Worm (Caenorhabditis elegans) whole organism, L2 larva: ENCODE measurements around the gene ddx-23.

Experiments used
- crh-2 ChIP-seq: sonication (generic microtip); optimal IDR thresholded peaks from 2 replicates; lab custom pipeline; 2017; ENCODE audit warnings: missing biosample characterization, missing genetic modification characterization
- lin-13 ChIP-seq: fragments of 150-350 bp; optimal IDR thresholded peaks from 2 replicates; lab custom pipeline; 2014; ENCODE audit warnings: missing biosample characterization, missing genetic modification reagents, missing genetic modification characterization
- mdl-1 ChIP-seq, 2 experiments: fragments of 150-350 bp in 1 of 2; sonication (generic microtip) in 1 of 2; optimal IDR thresholded peaks; 2 replicates each; lab custom pipeline; 2017; ENCODE audit warnings: missing biosample characterization in 2 of 2, missing genetic modification characterization in 2 of 2
- nhr-21 ChIP-seq: fragments of 150-350 bp; optimal IDR thresholded peaks from 2 replicates; lab custom pipeline; 2014; ENCODE audit warnings: missing biosample characterization, missing genetic modification characterization
- unc-39 ChIP-seq: fragments of 150-350 bp; optimal IDR thresholded peaks from 2 replicates; lab custom pipeline; 2014; ENCODE audit warnings: missing biosample characterization, missing genetic modification characterization
- ztf-1 ChIP-seq: fragments of 200-800 bp; sonication (Bioruptor generic); conservative IDR thresholded peaks from 2 replicates; pipeline ENCODE4 v1.3.6; 2022; ENCODE audit warnings: missing genetic modification characterization, missing compliant biosample characterization

DNA sequence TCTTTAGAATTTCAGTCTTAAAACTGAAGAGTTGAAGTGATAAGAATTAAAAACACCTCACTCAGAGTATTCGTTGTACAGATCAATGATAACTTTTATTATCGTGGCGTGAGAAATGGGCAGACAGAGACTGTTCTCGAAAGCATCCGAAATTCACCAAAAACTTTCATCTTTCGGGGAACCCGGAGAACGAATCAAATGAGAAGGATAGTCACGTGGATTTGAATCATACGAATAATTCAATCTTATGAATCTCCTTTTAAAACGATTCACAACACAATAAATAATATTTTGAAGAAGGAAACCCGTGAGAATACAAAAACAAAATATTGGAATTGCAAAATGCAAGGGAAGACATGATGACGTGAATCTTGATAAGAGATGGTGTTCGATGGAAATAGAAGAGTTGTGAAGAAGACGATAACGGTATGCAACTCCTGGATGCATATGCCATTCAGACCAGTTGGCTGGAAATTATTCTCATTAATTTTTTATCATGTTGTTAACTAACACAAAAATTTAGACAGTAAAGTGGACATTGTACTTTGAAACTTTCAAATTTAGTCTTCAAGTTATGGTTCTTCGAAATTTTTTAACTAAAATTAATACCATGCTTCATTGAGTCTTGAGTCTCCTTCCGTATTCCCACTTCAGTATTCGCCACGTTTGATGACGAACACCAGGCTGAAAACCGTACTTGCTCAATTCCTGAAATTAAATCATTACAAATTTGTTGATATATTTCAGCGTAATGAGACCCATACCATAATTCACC, 24.0 kb upstream of the ddx-23 start:
- TF ChIP-seq mdl-1 (tag; optimal IDR thresholded peaks at IDR 0.05; lab: Kevin White, UChicago) (peak in 1 of 2 experiments; percentile 5), nhr-21 (tag; lab: Kevin White, UChicago) (peak; percentile 52), crh-2 (tag; lab: Kevin White, UChicago) (peak; percentile 42), ztf-1 (no peak), unc-39 (tag; lab: Kevin White, UChicago) (no peak), lin-13 (GFP tag; lab: Kevin White, UChicago) (no peak)
